Worm (Caenorhabditis elegans) whole organism, L1 larva: Measurements from ENCODE around the gene cbn-1.

Experiments used
- C16A3.4 ChIP-seq: fragments of 150-350 bp; optimal IDR thresholded peaks from 2 replicates; lab custom pipeline; 2014; ENCODE audit warnings: missing biosample characterization, missing genetic modification characterization
- alr-1 ChIP-seq: fragments of 200-800 bp; sonication (Bioruptor generic); optimal IDR thresholded peaks from 2 replicates; lab custom pipeline; 2018; ENCODE audit warnings: borderline replicate concordance, mild to moderate bottlenecking, missing genetic modification characterization, missing compliant biosample characterization
- ama-1 ChIP-seq: fragments of 150-350 bp; optimal IDR thresholded peaks from 2 replicates; lab custom pipeline; 2014
- blmp-1 ChIP-seq: fragments of 150-350 bp; optimal IDR thresholded peaks from 2 replicates; lab custom pipeline; 2014; ENCODE audit warnings: missing biosample characterization, missing genetic modification characterization
- ceh-8 ChIP-seq: fragments of 200-800 bp; sonication (Bioruptor generic); optimal IDR thresholded peaks from 2 replicates; lab custom pipeline; 2018; ENCODE audit warnings: mild to moderate bottlenecking, missing genetic modification characterization, moderate library complexity, missing compliant biosample characterization
- ceh-82 ChIP-seq, 3 experiments: fragments of 150-350 bp in 1 of 3; sonication (generic microtip) in 2 of 3; optimal IDR thresholded peaks; 2 replicates each; lab custom pipeline; 2014 to 2017; ENCODE audit warnings: missing biosample characterization in 3 of 3, missing genetic modification characterization in 3 of 3
- dpl-1 ChIP-seq, 3 experiments: fragments of 150-350 bp in 2 of 3; sonication (generic microtip) in 1 of 3; optimal IDR thresholded peaks; 2 replicates each; lab custom pipeline; 2014 to 2017; ENCODE audit warnings: missing biosample characterization in 3 of 3, missing genetic modification characterization in 3 of 3, missing genetic modification reagents in 3 of 3
- efl-1 ChIP-seq, 4 experiments: fragments of 150-350 bp; optimal IDR thresholded peaks in 3 of 4; peaks in 1 of 4; 1 replicate in 1 of 4; 2 replicates in 3 of 4; lab custom pipeline; 2014; ENCODE audit warnings: missing biosample characterization in 2 of 4, missing genetic modification characterization in 2 of 4, missing genetic modification reagents in 2 of 4
- efl-3 ChIP-seq: fragments of 200-800 bp; sonication (Bioruptor generic); optimal IDR thresholded peaks from 2 replicates; lab custom pipeline; 2018; ENCODE audit warnings: mild to moderate bottlenecking, missing genetic modification characterization, missing compliant biosample characterization
- elt-3 ChIP-seq, 6 experiments: fragments of 150-350 bp in 1 of 6; sonication (generic microtip); optimal IDR thresholded peaks; 2 replicates each; lab custom pipeline; 2017 to 2018; ENCODE audit warnings: missing biosample characterization in 6 of 6, missing genetic modification characterization in 6 of 6, inconsistent platforms in 1 of 6
- fkh-8 ChIP-seq: sonication (generic microtip); optimal IDR thresholded peaks from 2 replicates; lab custom pipeline; 2016; ENCODE audit warnings: mild to moderate bottlenecking, missing genetic modification characterization, missing compliant biosample characterization
- fos-1 ChIP-seq: fragments of 150-350 bp; optimal IDR thresholded peaks from 2 replicates; lab custom pipeline; 2014; ENCODE audit warnings: missing biosample characterization, missing genetic modification characterization
- grh-1 ChIP-seq: fragments of 200-800 bp; sonication (Bioruptor generic); IDR thresholded peaks from 2 replicates; pipeline ENCODE4 v1.3.6; 2022; ENCODE audit warnings: missing genetic modification reagents, missing genetic modification characterization, missing compliant biosample characterization
- hlh-4 ChIP-seq: sonication (generic microtip); optimal IDR thresholded peaks from 2 replicates; lab custom pipeline; 2016; ENCODE audit warnings: mild to moderate bottlenecking, missing genetic modification characterization, missing compliant biosample characterization
- irx-1 ChIP-seq: sonication (generic microtip); optimal IDR thresholded peaks from 2 replicates; lab custom pipeline; 2016; ENCODE audit warnings: missing genetic modification characterization, missing compliant biosample characterization
- isw-1 ChIP-seq: fragments of 200-800 bp; sonication (Bioruptor generic); IDR thresholded peaks from 2 replicates; pipeline ENCODE4 v1.3.6; 2022; ENCODE audit warnings: missing genetic modification characterization, missing compliant biosample characterization
- lin-13 ChIP-seq: fragments of 150-350 bp; optimal IDR thresholded peaks from 2 replicates; lab custom pipeline; 2014; ENCODE audit warnings: missing biosample characterization, missing genetic modification reagents, missing genetic modification characterization
- lin-14 ChIP-seq: fragments of 200-800 bp; sonication (Bioruptor generic); optimal IDR thresholded peaks from 2 replicates; lab custom pipeline; 2018; ENCODE audit warnings: mild to moderate bottlenecking, missing genetic modification characterization, moderate library complexity, missing compliant biosample characterization
- lin-35 ChIP-seq, 2 experiments: fragments of 150-350 bp; optimal IDR thresholded peaks; 2 replicates each; lab custom pipeline; 2014; ENCODE audit warnings: missing biosample characterization in 2 of 2, missing genetic modification characterization in 2 of 2, missing genetic modification reagents in 2 of 2
- lsy-2 ChIP-seq, 2 experiments: fragments of 150-350 bp; optimal IDR thresholded peaks; 2 replicates each; lab custom pipeline; 2014; ENCODE audit warnings: missing biosample characterization in 2 of 2, missing genetic modification characterization in 2 of 2
- mdl-1 ChIP-seq, 2 experiments: fragments of 150-350 bp; optimal IDR thresholded peaks; 2 replicates each; lab custom pipeline; 2014 to 2017; ENCODE audit warnings: missing biosample characterization in 2 of 2, missing genetic modification characterization in 2 of 2, inconsistent platforms in 1 of 2
- mep-1 ChIP-seq: fragments of 150-350 bp; optimal IDR thresholded peaks from 2 replicates; lab custom pipeline; 2014; ENCODE audit warnings: missing biosample characterization, missing genetic modification characterization
- nhr-12 ChIP-seq: sonication (generic microtip); optimal IDR thresholded peaks from 2 replicates; lab custom pipeline; 2017; ENCODE audit warnings: missing biosample characterization, missing genetic modification characterization
- nhr-20 ChIP-seq: sonication (generic microtip); optimal IDR thresholded peaks from 2 replicates; lab custom pipeline; 2016; ENCODE audit warnings: mild to moderate bottlenecking, missing genetic modification characterization, missing compliant biosample characterization
- nhr-47 ChIP-seq: sonication (generic microtip); optimal IDR thresholded peaks from 2 replicates; lab custom pipeline; 2016; ENCODE audit warnings: mild to moderate bottlenecking, missing genetic modification characterization, moderate library complexity, missing compliant biosample characterization
- nhr-71 ChIP-seq: sonication (generic microtip); optimal IDR thresholded peaks from 2 replicates; lab custom pipeline; 2016; ENCODE audit warnings: mild to moderate bottlenecking, missing genetic modification characterization, moderate library complexity, missing compliant biosample characterization
- nhr-76 ChIP-seq: sonication (generic microtip); optimal IDR thresholded peaks from 2 replicates; lab custom pipeline; 2017; ENCODE audit warnings: missing biosample characterization, missing genetic modification characterization
- nhr-85 ChIP-seq: sonication (generic microtip); peaks from one replicate; lab custom pipeline; 2016; ENCODE audit warnings: missing genetic modification characterization, inconsistent platforms, missing compliant biosample characterization
- nhr-90 ChIP-seq: sonication (generic microtip); optimal IDR thresholded peaks from 2 replicates; lab custom pipeline; 2016; ENCODE audit warnings: mild to moderate bottlenecking, missing genetic modification characterization, missing compliant biosample characterization; ENCODE audit not compliant: poor library complexity
- pax-3 ChIP-seq: fragments of 200-800 bp; sonication (Bioruptor generic); optimal IDR thresholded peaks from 2 replicates; lab custom pipeline; 2018; ENCODE audit warnings: mild to moderate bottlenecking, missing genetic modification characterization, moderate library complexity, missing compliant biosample characterization
- pqm-1 ChIP-seq: sonication (generic microtip); optimal IDR thresholded peaks from 3 replicates; lab custom pipeline; 2017; ENCODE audit warnings: missing biosample characterization, missing genetic modification characterization
- rnt-1 ChIP-seq: sonication (generic microtip); optimal IDR thresholded peaks from 2 replicates; lab custom pipeline; 2016; ENCODE audit warnings: mild to moderate bottlenecking, missing genetic modification characterization, moderate library complexity, missing compliant biosample characterization
- skn-1 ChIP-seq: fragments of 150-350 bp; optimal IDR thresholded peaks from 2 replicates; lab custom pipeline; 2014; ENCODE audit warnings: missing biosample characterization, missing genetic modification characterization
- snu-23 ChIP-seq: sonication (generic microtip); optimal IDR thresholded peaks from 2 replicates; lab custom pipeline; 2016; ENCODE audit warnings: missing genetic modification characterization, missing compliant biosample characterization
- swsn-7 ChIP-seq: sonication (generic microtip); optimal IDR thresholded peaks from 2 replicates; lab custom pipeline; 2016; ENCODE audit warnings: missing genetic modification characterization, missing compliant biosample characterization
- tlp-1 ChIP-seq: fragments of 150-350 bp; optimal IDR thresholded peaks from 2 replicates; lab custom pipeline; 2014; ENCODE audit warnings: missing biosample characterization, missing genetic modification characterization
- unc-130 ChIP-seq: fragments of 150-350 bp; optimal IDR thresholded peaks from 2 replicates; lab custom pipeline; 2017; ENCODE audit warnings: missing biosample characterization, missing genetic modification characterization, inconsistent platforms
- xbp-1 ChIP-seq: sonication (generic microtip); optimal IDR thresholded peaks from 2 replicates; lab custom pipeline; 2016; ENCODE audit warnings: missing genetic modification characterization, missing compliant biosample characterization
- zip-4 ChIP-seq: fragments of 200-800 bp; sonication (Bioruptor generic); optimal IDR thresholded peaks from 2 replicates; lab custom pipeline; 2018; ENCODE audit warnings: mild to moderate bottlenecking, missing genetic modification characterization, moderate library complexity, missing compliant biosample characterization

Gene cbn-1

DNA sequence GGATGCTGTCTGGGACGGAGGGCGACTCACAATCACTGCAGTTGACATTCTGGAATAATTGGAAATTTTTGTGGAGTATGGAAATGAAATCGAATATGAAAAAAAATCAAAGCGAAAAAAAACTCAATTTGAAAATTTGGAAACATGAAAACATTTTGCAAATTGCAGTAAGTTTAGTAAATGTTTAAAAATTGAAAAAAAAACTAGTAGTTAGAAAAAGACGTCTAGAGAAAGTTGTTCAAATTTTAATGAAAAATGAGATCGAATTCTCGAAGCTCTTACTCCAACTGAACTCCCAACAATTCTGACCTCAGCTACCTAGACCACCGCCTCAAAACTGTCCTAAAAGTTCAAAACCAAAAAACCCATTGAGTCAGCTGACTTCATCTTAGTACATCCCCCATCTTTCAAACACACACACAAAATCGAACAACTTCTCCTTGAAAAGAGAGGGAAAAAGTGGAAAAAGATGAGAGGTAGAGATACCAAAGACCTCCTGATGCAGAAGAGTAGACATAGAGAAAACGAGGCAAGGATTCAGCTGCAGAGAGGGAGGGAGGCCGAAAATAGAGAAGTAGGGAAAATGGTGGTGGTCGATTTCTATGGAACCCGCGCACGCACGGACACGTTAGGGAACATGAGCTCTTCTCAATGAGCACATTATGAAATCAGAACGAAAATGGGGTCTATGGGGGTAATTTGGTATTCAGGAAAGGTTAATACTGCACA, 9.1 kb downstream of the cbn-1 start, which contains the start of gene K01A2.10:
Gene K01A2.10, minus strand, starts transcription at position 51 of the 729 bp plus-strand sequence.
- TF ChIP-seq zip-4 (GFP tag; lab: Kevin White, UChicago) (no peak), irx-1 (no peak), mep-1 (peak; percentile 80), nhr-85 (tag; lab: Kevin White, UChicago) (peak; percentile 37), nhr-47 (peak; percentile 19), nhr-12 (tag; lab: Kevin White, UChicago) (no peak), skn-1 (tag; lab: Kevin White, UChicago) (peak; percentile 56), lin-35 (GFP tag; optimal IDR thresholded peaks at IDR 0.05; lab: Kevin White, UChicago) (peak; percentile 39 to 56), nhr-71 (peak; percentile 69), dpl-1 (GFP tag; optimal IDR thresholded peaks at IDR 0.05; lab: Kevin White, UChicago) (peak; percentile 5 to 60 (median 55)), efl-3 (GFP tag; lab: Kevin White, UChicago) (no peak), alr-1 (tag; lab: Kevin White, UChicago) (no peak), lin-13 (GFP tag; lab: Kevin White, UChicago) (peak; percentile 17), isw-1 (GFP tag; lab: Robert Waterston, UW) (no peak), elt-3 (tag; optimal IDR thresholded peaks at IDR 0.05; lab: Kevin White, UChicago) (peak in 1 of 6 experiments; percentile 65), unc-130 (peak; percentile 43), ceh-8 (GFP tag; lab: Kevin White, UChicago) (no peak), lsy-2 (tag; optimal IDR thresholded peaks at IDR 0.05; lab: Kevin White, UChicago) (peak; percentile 5 to 72), lin-14 (peak; percentile 93), nhr-76 (tag; lab: Kevin White, UChicago) (no peak), ceh-82 (tag; optimal IDR thresholded peaks at IDR 0.05; lab: Kevin White, UChicago) (peak; percentile 3 to 58 (median 17)), hlh-4 (tag; lab: Kevin White, UChicago) (no peak), nhr-20 (tag; lab: Kevin White, UChicago) (peak; percentile 63), blmp-1 (tag; lab: Kevin White, UChicago) (peak; percentile 94), mdl-1 (tag; optimal IDR thresholded peaks at IDR 0.05; lab: Kevin White, UChicago) (peak in 1 of 2 experiments; percentile 51), rnt-1 (peak; percentile 65), efl-1 (optimal IDR thresholded peaks at IDR 0.05; lab: Kevin White, UChicago) (peak; percentile 37 to 49), efl-1 (GFP tag; optimal IDR thresholded peaks at IDR 0.05 in 1 of 2; lab: Kevin White, UChicago) (peak; percentile 38 to 93), C16A3.4 (peak; percentile 24), fkh-8 (tag; lab: Kevin White, UChicago) (peak; percentile 51), nhr-90 (no peak), ama-1 (lab: Kevin White, UChicago) (peak; percentile 13), fos-1 (tag; lab: Kevin White, UChicago) (peak; percentile 47), grh-1 (no peak), xbp-1 (peak; percentile 18), pqm-1 (tag; lab: Kevin White, UChicago) (no peak), snu-23 (peak; percentile 70), swsn-7 (peak; percentile 37), tlp-1 (tag; lab: Kevin White, UChicago) (no peak)
- TF ChIP-seq, all 84 proteins: peak for 25

DNA sequence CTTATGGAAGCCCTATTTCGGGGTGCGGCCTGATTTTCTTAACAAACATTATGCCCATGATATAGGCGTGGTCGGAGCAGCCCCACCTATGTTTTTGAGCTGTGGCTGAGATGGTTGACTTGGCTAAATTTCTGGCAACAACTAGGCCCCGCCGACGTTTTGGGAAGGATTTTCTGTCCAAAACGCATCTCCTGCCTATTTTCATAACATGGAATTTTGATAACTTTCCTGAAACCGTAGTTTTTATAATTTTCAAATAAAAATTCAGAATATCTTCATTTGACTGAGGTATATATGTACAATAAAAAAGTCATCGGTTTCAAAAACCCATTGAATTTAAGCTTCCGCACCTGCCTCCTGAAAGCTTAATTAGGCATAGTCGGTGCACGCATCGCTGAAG, 11.1 kb downstream of the cbn-1 start:
- TF ChIP-seq ama-1 (lab: Kevin White, UChicago) = peak; percentile 85
- no peak for TF ChIP-seq pax-3
- TF ChIP-seq efl-1 (optimal IDR thresholded peaks at IDR 0.05; lab: Kevin White, UChicago) = no peak
- TF ChIP-seq efl-1 (GFP tag; optimal IDR thresholded peaks at IDR 0.05 in 1 of 2; lab: Kevin White, UChicago) = peak in 1 of 2 experiments; percentile 80
